Worm (Caenorhabditis elegans) whole organism, L2 larva: ENCODE measurements around the gene F28C1.1.

ENCODE experiments used
- C34F6.9 ChIP-seq: fragments of 150-350 bp; optimal IDR thresholded peaks from 2 replicates; lab custom pipeline; 2014; ENCODE audit warnings: missing biosample characterization, missing genetic modification characterization
- F13H6.1 ChIP-seq: sonication (generic microtip); optimal IDR thresholded peaks from 2 replicates; lab custom pipeline; 2016; ENCODE audit warnings: missing genetic modification characterization, missing compliant biosample characterization
- R02D3.7 ChIP-seq: fragments of 150-350 bp; optimal IDR thresholded peaks from 2 replicates; lab custom pipeline; 2014; ENCODE audit warnings: missing biosample characterization, missing genetic modification characterization
- ZK546.5 ChIP-seq: sonication (generic microtip); optimal IDR thresholded peaks from 2 replicates; lab custom pipeline; 2017; ENCODE audit warnings: missing biosample characterization, missing genetic modification characterization
- alr-1 ChIP-seq: fragments of 150-350 bp; optimal IDR thresholded peaks from 2 replicates; lab custom pipeline; 2014; ENCODE audit warnings: missing biosample characterization, missing genetic modification characterization
- aly-2 ChIP-seq: fragments of 150-350 bp; optimal IDR thresholded peaks from 2 replicates; lab custom pipeline; 2014; ENCODE audit warnings: missing biosample characterization, missing genetic modification characterization
- ama-1 ChIP-seq: fragments of 150-350 bp; optimal IDR thresholded peaks from 2 replicates; lab custom pipeline; 2018; ENCODE audit warnings: inconsistent platforms
- blmp-1 ChIP-seq: sonication (generic microtip); optimal IDR thresholded peaks from 2 replicates; lab custom pipeline; 2017; ENCODE audit warnings: missing genetic modification characterization, mild to moderate bottlenecking, missing compliant biosample characterization, antibody characterized with exemption, moderate library complexity; ENCODE audit not compliant: insufficient read depth
- ceh-16 ChIP-seq: fragments of 150-350 bp; optimal IDR thresholded peaks from 2 replicates; lab custom pipeline; 2014; ENCODE audit warnings: missing biosample characterization, missing genetic modification characterization
- ceh-82 ChIP-seq: fragments of 150-350 bp; optimal IDR thresholded peaks from 2 replicates; lab custom pipeline; 2014; ENCODE audit warnings: missing biosample characterization, missing genetic modification characterization
- crh-2 ChIP-seq: sonication (generic microtip); optimal IDR thresholded peaks from 2 replicates; lab custom pipeline; 2017; ENCODE audit warnings: missing biosample characterization, missing genetic modification characterization
- dmd-4 ChIP-seq: sonication (generic microtip); optimal IDR thresholded peaks from 2 replicates; lab custom pipeline; 2017; ENCODE audit warnings: missing biosample characterization, missing genetic modification characterization
- egl-27 ChIP-seq: sonication (generic microtip); optimal IDR thresholded peaks from 3 replicates; lab custom pipeline; 2017; ENCODE audit warnings: missing biosample characterization, missing genetic modification reagents, missing genetic modification characterization
- elt-1 ChIP-seq: fragments of 150-350 bp; optimal IDR thresholded peaks from 2 replicates; lab custom pipeline; 2014; ENCODE audit warnings: missing biosample characterization, missing genetic modification characterization
- fos-1 ChIP-seq: fragments of 150-350 bp; optimal IDR thresholded peaks from 2 replicates; lab custom pipeline; 2014; ENCODE audit warnings: missing biosample characterization, missing genetic modification characterization
- gmeb-1 ChIP-seq: fragments of 150-350 bp; optimal IDR thresholded peaks from 2 replicates; lab custom pipeline; 2014; ENCODE audit warnings: missing biosample characterization, missing genetic modification characterization
- lin-11 ChIP-seq: fragments of 150-350 bp; sonication (generic microtip); optimal IDR thresholded peaks from 2 replicates; lab custom pipeline; 2014; ENCODE audit warnings: missing biosample characterization, missing genetic modification characterization, inconsistent platforms, mixed read lengths
- lin-13 ChIP-seq: fragments of 150-350 bp; optimal IDR thresholded peaks from 2 replicates; lab custom pipeline; 2014; ENCODE audit warnings: missing biosample characterization, missing genetic modification reagents, missing genetic modification characterization
- lin-39 ChIP-seq: fragments of 150-350 bp; optimal IDR thresholded peaks from 2 replicates; lab custom pipeline; 2014; ENCODE audit warnings: missing biosample characterization, missing genetic modification reagents, missing genetic modification characterization
- lsy-2 ChIP-seq, 2 experiments: fragments of 150-350 bp in 1 of 2; sonication (generic microtip) in 1 of 2; optimal IDR thresholded peaks; 2 replicates each; lab custom pipeline; 2014 to 2017; ENCODE audit warnings: missing biosample characterization in 2 of 2, missing genetic modification characterization in 2 of 2
- nhr-10 ChIP-seq: sonication (generic microtip); optimal IDR thresholded peaks from 2 replicates; lab custom pipeline; 2017; ENCODE audit warnings: missing biosample characterization, missing genetic modification characterization
- nhr-11 ChIP-seq: fragments of 150-350 bp; optimal IDR thresholded peaks from 2 replicates; lab custom pipeline; 2014; ENCODE audit warnings: missing biosample characterization, missing genetic modification characterization
- nhr-129 ChIP-seq: fragments of 150-350 bp; optimal IDR thresholded peaks from 2 replicates; lab custom pipeline; 2014; ENCODE audit warnings: missing biosample characterization, missing genetic modification characterization
- nhr-21 ChIP-seq: fragments of 150-350 bp; optimal IDR thresholded peaks from 2 replicates; lab custom pipeline; 2014; ENCODE audit warnings: missing biosample characterization, missing genetic modification characterization
- nhr-23 ChIP-seq: fragments of 150-350 bp; optimal IDR thresholded peaks from 2 replicates; lab custom pipeline; 2014; ENCODE audit warnings: missing biosample characterization, missing genetic modification reagents, missing genetic modification characterization
- nhr-25 ChIP-seq: fragments of 150-350 bp; sonication (generic microtip); optimal IDR thresholded peaks from 3 replicates; lab custom pipeline; 2014; ENCODE audit warnings: missing biosample characterization, missing genetic modification characterization
- nhr-77 ChIP-seq: fragments of 150-350 bp; optimal IDR thresholded peaks from 2 replicates; lab custom pipeline; 2014; ENCODE audit warnings: missing biosample characterization, missing genetic modification characterization
- sem-4 ChIP-seq: fragments of 150-350 bp; optimal IDR thresholded peaks from 2 replicates; lab custom pipeline; 2014; ENCODE audit warnings: missing biosample characterization, missing genetic modification reagents, missing genetic modification characterization
- sma-3 ChIP-seq: sonication (generic microtip); optimal IDR thresholded peaks from 2 replicates; lab custom pipeline; 2016; ENCODE audit warnings: missing genetic modification reagents, missing genetic modification characterization, missing compliant biosample characterization
- snpc-4 ChIP-seq: fragments of 150-350 bp; optimal IDR thresholded peaks from 2 replicates; lab custom pipeline; 2014; ENCODE audit warnings: missing biosample characterization, missing genetic modification characterization
- unc-55 ChIP-seq: fragments of 150-350 bp; sonication (generic microtip); optimal IDR thresholded peaks from 3 replicates; lab custom pipeline; 2014; ENCODE audit warnings: missing biosample characterization, missing genetic modification reagents, missing genetic modification characterization
- unc-62 ChIP-seq: fragments of 150-350 bp; optimal IDR thresholded peaks from 2 replicates; lab custom pipeline; 2014; ENCODE audit warnings: missing biosample characterization, missing genetic modification reagents, missing genetic modification characterization
- zag-1 ChIP-seq: fragments of 150-350 bp; optimal IDR thresholded peaks from 2 replicates; lab custom pipeline; 2014; ENCODE audit warnings: missing biosample characterization, missing genetic modification characterization
- ztf-1 ChIP-seq: fragments of 200-800 bp; sonication (Bioruptor generic); conservative IDR thresholded peaks from 2 replicates; pipeline ENCODE4 v1.3.6; 2022; ENCODE audit warnings: missing genetic modification characterization, missing compliant biosample characterization
- ztf-4 ChIP-seq: fragments of 150-350 bp; optimal IDR thresholded peaks from 2 replicates; lab custom pipeline; 2014; ENCODE audit warnings: missing biosample characterization, missing genetic modification characterization

The F28C1.1 gene

DNA sequence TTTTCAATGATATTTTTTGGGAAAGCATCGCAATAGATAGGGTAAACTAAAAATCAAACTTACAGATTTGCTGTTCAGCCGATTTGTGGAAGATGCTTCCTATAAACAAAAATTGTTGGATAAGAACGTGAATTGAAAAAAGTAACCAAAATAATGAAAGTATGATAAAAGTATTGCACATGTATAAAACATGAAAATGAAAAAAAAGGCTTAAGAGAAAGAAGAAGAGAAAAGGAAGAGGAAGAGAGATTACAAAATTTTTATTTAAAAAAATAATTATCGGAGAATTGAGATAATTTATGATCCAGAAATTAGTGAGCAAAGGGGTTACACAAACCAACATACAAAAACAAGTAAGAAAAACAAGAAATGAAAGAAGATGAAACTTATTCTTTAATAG, 9.2 kb upstream of the F28C1.1 start, which contains the start of gene pals-37:
Gene pals-37 (minus strand): TSS at position 101 of the 400 bp plus-strand sequence.
- TF ChIP-seq ztf-1, result no peak
- no peak for TF ChIP-seq fos-1 (tag; lab: Kevin White, UChicago)
- no peak for TF ChIP-seq nhr-11 (tag; lab: Kevin White, UChicago)
- no peak for TF ChIP-seq blmp-1
- TF ChIP-seq F13H6.1 (tag; lab: Kevin White, UChicago), result no peak
- no peak for TF ChIP-seq ama-1 (lab: Kevin White, UChicago)
- no peak for TF ChIP-seq elt-1 (tag; lab: Kevin White, UChicago)
- no peak for TF ChIP-seq ceh-82 (tag; lab: Kevin White, UChicago)
- TF ChIP-seq, all 48 proteins: peak for 0

DNA sequence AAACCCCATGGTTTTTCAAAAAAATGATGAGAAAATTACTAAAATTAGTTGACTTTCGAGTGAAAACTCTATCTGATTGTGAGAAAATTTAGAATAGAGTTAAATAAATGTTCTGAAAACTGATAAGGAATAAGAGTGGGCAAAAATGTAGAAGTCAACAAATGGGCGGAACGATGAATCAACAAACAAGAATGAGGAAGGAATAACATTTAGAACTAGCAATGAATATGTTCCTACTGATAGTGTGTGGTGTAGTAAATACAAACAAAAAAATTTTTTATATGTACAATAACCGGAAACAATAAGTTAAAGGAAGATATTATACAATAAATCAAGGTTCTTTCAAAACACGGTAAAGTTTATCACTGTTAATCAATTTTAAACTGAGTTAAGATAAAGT, 6.9 kb upstream of the F28C1.1 start, which contains the start of gene pals-39:
Gene pals-39 (minus strand): TSS at position 101 of the 400 bp plus-strand sequence.
- TF ChIP-seq nhr-10 (tag; lab: Kevin White, UChicago) (no peak), ceh-82 (tag; lab: Kevin White, UChicago) (no peak), lin-11 (no peak), fos-1 (tag; lab: Kevin White, UChicago) (peak; percentile 21), unc-62 (GFP tag; lab: Kevin White, UChicago) (no peak)

DNA sequence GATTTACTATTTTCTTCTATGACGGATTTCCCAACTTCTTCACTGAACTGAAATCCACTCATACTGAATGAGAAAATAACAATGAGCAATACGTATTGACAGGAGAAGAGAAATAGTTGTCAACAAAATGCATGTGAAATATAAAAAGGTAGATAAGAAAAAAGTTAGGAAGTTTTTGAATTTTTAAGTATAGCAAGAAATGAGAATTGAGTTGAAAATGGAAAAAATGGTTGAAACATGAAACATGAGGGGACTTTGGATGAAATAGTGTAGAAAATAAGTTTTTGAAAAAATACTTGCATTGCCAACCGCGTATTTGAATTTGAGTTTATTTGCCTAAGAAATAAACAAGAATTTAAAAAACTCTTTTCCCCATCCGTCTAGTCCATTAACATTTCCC, 3.7 kb upstream of the F28C1.1 start, which contains the start of the genes pals-38 and C54D10.9:
Gene pals-38 (minus strand): TSS at position 101 of the 400 bp plus-strand sequence.
Gene C54D10.9 (plus strand): TSS at position 259 of the 400 bp plus-strand sequence.
- TF ChIP-seq sma-3 (GFP tag; lab: Kevin White, UChicago) (no peak), lin-39 (tag; lab: Kevin White, UChicago) (no peak), lin-13 (GFP tag; lab: Kevin White, UChicago) (no peak), lsy-2 (tag; optimal IDR thresholded peaks at IDR 0.05; lab: Kevin White, UChicago) (no peak), nhr-77 (no peak), nhr-21 (tag; lab: Kevin White, UChicago) (no peak), nhr-10 (tag; lab: Kevin White, UChicago) (no peak), nhr-129 (tag; lab: Kevin White, UChicago) (no peak), egl-27 (tag; lab: Kevin White, UChicago) (no peak), nhr-25 (tag; lab: Kevin White, UChicago) (no peak), nhr-23 (tag; lab: Kevin White, UChicago) (no peak), unc-62 (GFP tag; lab: Kevin White, UChicago) (no peak), crh-2 (tag; lab: Kevin White, UChicago) (no peak)

DNA sequence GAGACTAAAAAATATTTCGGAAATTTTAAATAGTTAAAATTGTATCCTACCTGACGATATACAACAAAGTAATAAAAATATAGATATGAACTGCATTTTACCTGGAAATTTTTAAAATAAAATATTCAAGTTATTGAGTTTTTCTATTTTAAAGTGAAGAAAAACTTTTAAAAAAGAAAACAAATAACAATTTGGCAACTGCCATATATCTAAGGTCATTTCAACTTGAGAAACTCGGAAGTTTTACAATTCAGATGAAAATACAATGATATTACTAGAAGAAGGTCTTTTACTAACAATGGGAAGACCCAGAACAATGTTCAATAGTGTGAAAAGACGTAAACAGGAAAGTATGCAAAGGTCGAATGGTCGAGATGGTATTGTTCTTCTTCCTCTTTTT, 703 bp upstream of the F28C1.1 start, which contains the start of gene C54D10.10:
Gene C54D10.10 (minus strand): TSS at position 101 of the 400 bp plus-strand sequence.
- TF ChIP-seq nhr-25 (tag; lab: Kevin White, UChicago), result peak; percentile 41
- no peak for TF ChIP-seq unc-62 (GFP tag; lab: Kevin White, UChicago)

DNA sequence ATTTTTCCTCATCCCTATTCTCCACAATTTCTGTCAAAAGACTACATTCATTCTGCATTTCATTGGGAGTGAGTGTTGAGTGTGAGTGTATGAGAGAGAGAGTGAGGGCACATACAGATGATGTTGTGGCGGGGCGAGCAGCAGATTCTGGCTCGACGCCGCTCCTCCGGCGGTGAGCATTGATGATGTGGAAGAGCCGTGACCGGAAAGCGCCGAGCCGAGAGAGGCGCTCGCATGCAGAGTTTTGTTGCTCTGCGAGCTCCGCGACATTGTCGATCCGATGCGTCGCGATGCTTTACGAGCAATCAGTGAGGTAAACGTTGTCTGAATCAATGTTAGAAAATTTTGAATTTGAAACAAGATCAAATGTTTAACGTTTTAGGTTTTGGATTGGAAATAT, 5.1 kb downstream of the F28C1.1 start:
- no peak for TF ChIP-seq nhr-25 (tag; lab: Kevin White, UChicago)
- no peak for TF ChIP-seq aly-2 (tag; lab: Kevin White, UChicago)
- TF ChIP-seq zag-1 (tag; lab: Kevin White, UChicago), result no peak
- no peak for TF ChIP-seq gmeb-1 (tag; lab: Kevin White, UChicago)
- TF ChIP-seq R02D3.7, result no peak
- TF ChIP-seq alr-1 (tag; lab: Kevin White, UChicago), result no peak
- no peak for TF ChIP-seq nhr-10 (tag; lab: Kevin White, UChicago)
- TF ChIP-seq snpc-4, result no peak
- no peak for TF ChIP-seq crh-2 (tag; lab: Kevin White, UChicago)
- TF ChIP-seq ztf-4 (tag; lab: Kevin White, UChicago), result no peak
- no peak for TF ChIP-seq ZK546.5
- TF ChIP-seq dmd-4 (tag; lab: Kevin White, UChicago), result no peak
- no peak for TF ChIP-seq sem-4 (tag; lab: Kevin White, UChicago)
- no peak for TF ChIP-seq unc-55 (GFP tag; lab: Kevin White, UChicago)

DNA sequence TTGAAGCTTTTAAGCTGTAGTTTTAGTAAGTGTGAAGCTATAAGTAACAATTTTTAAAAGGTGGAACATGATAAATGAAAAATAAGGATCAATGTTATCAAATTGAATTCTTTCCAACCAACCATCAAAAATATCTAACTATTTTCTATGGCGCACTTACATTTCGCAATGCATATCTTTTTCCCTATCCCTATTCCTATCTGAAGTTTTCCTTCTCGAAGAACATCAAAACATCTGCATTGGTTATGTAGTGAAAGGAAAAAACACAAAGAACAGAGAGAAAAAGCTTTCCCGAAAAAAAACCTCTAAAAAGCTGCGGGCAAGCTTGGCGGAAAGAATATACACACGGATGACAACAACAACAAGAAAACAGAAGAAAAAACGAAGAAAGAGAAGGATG, 10.0 kb downstream of the F28C1.1 start:
- TF ChIP-seq unc-55 (GFP tag; lab: Kevin White, UChicago), result peak; percentile 38
- no peak for TF ChIP-seq ceh-16 (tag; lab: Kevin White, UChicago)
- no peak for TF ChIP-seq C34F6.9 (tag; lab: Kevin White, UChicago)
